Worm (Caenorhabditis elegans): ENCODE data around the gene F56D1.1.

The F56D1.1 gene

DNA sequence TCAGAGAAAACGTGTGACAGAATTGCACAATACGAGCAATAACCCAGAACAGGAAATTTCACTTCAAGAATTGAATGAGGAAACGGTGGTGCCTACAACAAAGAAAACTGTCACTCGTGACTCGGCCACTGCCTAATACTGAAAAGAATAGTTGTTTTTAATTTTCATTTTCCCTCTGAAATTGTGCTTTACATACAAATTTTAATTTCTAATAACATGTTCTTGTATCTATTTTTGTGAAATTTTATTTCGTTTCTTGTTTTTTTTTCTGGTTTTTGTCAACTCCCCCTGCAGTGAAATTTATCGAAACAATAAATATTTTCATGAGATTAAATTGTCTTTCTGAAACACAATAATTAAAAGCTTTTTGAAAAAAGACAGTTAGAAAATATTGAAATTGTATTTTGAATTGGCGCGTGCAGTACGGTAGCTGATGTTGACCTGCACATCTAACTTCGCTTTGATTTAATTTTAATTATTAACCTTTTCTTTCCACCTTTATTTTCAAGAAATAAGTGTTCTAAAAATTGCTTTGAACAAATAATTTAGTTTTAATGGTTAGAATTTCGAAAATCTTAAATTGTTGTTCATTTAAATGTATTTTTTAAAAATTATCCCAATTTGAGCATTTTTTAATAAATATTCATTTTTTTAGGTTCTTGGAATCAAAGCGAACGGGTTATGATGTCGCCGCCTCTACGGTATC is 22.6 kb upstream of the F56D1.1 start, which contains the start of gene daz-1 (continued):
- TF ChIP-seq ztf-3 (GFP tag; optimal IDR thresholded peaks at IDR 0.05) (no peak), efl-1 (GFP tag; optimal IDR thresholded peaks at IDR 0.05) (peak; percentile 95), snpc-1.3 (tag; optimal IDR thresholded peaks at IDR 0.05; ENCODE audit: insufficient read depth) (peak; percentile 76), him-1 (tag; optimal IDR thresholded peaks at IDR 0.05) (peak; percentile 53), rcor-1 (GFP tag; IDR thresholded peaks at IDR 0.05) (peak; percentile 46; the same call in 1 of the 2 replicates), lin-35 (GFP tag; optimal IDR thresholded peaks at IDR 0.05) (peak in 2 of 3 experiments; percentile 34 to 52)

- TF ChIP-seq lsl-1 (GFP tag; optimal IDR thresholded peaks at IDR 0.05), result peak; percentile 80
- TF ChIP-seq F33H1.4 (GFP tag; IDR thresholded peaks at IDR 0.05), result peak; percentile 57; the same call in 1 of the 2 replicates
- TF ChIP-seq rpc-1 (optimal IDR thresholded peaks at IDR 0.05), result no peak
- no peak for TF ChIP-seq rpc-1 (tag; optimal IDR thresholded peaks at IDR 0.05)
- peak; percentile 39 for TF ChIP-seq xnd-1 (tag; optimal IDR thresholded peaks at IDR 0.05)
- TF ChIP-seq madf-3 (GFP tag; IDR thresholded peaks at IDR 0.05), result 0 out of 2 replicates have a peak, but pooled peaks have one; percentile 46
- TF ChIP-seq ztf-6 (GFP tag; IDR thresholded peaks at IDR 0.05), result no peak
- TF ChIP-seq atf-7 (tag; optimal IDR thresholded peaks at IDR 0.05), result no peak
- TF ChIP-seq ztf-3 (GFP tag; optimal IDR thresholded peaks at IDR 0.05), result no peak
These were observed 19.6 kb upstream of the F56D1.1 start for ce11 chrII:5458683-5459410.

- no peak for TF ChIP-seq ztf-28 (GFP tag; IDR thresholded peaks at IDR 0.05)
- peak; percentile 87 for TF ChIP-seq hmg-1.2 (GFP tag; IDR thresholded peaks at IDR 0.05)
These were observed 18.9 kb upstream of the F56D1.1 start for ce11 chrII:5459534-5459933.

- TF ChIP-seq ceh-100 (GFP tag; IDR thresholded peaks at IDR 0.05) (no peak), C17E4.6 (GFP tag; IDR thresholded peaks at IDR 0.05) (no peak), ztf-26 (tag; optimal IDR thresholded peaks at IDR 0.05) (no peak), lag-1 (GFP tag; IDR thresholded peaks at IDR 0.05) (no peak), mes-4 (tag; optimal IDR thresholded peaks at IDR 0.05) (no peak), zfh-2 (GFP tag; conservative IDR thresholded peaks at IDR 0.05) (no peak)
These were observed 17.5 kb upstream of the F56D1.1 start for ce11 chrII:5460911-5461310.

- TF ChIP-seq cebp-1 (GFP tag; IDR thresholded peaks at IDR 0.05), result no peak
- peak; percentile 70 for TF ChIP-seq cebp-1 (tag; optimal IDR thresholded peaks at IDR 0.05)
- TF ChIP-seq Y53F4B.3 (GFP tag; IDR thresholded peaks at IDR 0.05), result no peak
- no peak for TF ChIP-seq ceh-58 (GFP tag; IDR thresholded peaks at IDR 0.05)
These were observed 14.6 kb upstream of the F56D1.1 start for ce11 chrII:5463692-5464300.

DNA sequence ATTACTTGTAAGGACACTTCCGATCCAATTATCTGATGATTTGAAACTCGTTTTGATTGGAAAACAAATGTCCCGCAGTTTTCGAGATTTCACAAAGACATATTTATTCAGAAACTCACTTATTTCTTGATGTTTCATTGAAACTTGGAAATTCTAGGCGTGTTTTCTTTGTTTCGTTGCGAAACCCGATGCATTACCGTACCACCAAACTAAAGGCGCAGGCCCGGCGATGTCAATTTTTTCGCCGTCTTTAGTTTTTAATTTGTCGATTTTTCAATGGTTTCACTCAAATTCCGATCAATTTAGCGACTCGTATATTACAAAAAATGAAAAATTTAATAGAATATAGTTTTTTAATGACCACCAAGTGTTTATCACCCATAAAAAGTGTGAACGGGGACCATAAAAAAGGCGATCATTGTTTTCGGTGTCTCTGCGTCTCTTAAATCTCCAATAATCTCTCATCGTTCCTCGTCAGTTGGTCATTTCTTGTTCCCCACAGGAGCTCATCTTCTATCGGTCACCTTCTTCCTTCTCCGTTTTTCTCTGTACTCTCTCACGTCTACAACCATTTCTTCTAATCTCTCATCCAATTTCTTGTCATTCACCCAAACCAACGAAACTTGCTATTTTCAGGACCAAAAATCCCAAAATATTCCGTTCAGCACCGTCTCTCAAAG is 12.5 kb upstream of the F56D1.1 start, which contains the start of gene clr-1:
Gene clr-1 (plus strand): TSS at position 630 of the 680 bp plus-strand sequence.
- TF ChIP-seq D2030.7 (GFP tag; IDR thresholded peaks at IDR 0.05), result peak; percentile 28; the same call in 1 of the 2 replicates
- TF ChIP-seq madf-8 (GFP tag; conservative IDR thresholded peaks at IDR 0.05), result peak; percentile 92
- no peak for TF ChIP-seq nfya-1 (tag; optimal IDR thresholded peaks at IDR 0.05; ENCODE audit: borderline replicate concordance, insufficient read depth)
- peak; percentile 89 for TF ChIP-seq xnd-1 (tag; optimal IDR thresholded peaks at IDR 0.05)
- peak; percentile 79 for TF ChIP-seq ceh-91 (GFP tag; IDR thresholded peaks at IDR 0.05)
- TF ChIP-seq rpc-1 (optimal IDR thresholded peaks at IDR 0.05), result no peak
- no peak for TF ChIP-seq rpc-1 (tag; optimal IDR thresholded peaks at IDR 0.05)
- peak; percentile 94 for TF ChIP-seq madf-6 (GFP tag; IDR thresholded peaks at IDR 0.05)
- TF ChIP-seq lsl-1 (GFP tag; optimal IDR thresholded peaks at IDR 0.05), result peak; percentile 94
- TF ChIP-seq F33H1.4 (GFP tag; IDR thresholded peaks at IDR 0.05), result peak; percentile 89
- TF ChIP-seq F57C9.4 (tag; optimal IDR thresholded peaks at IDR 0.05), result no peak
- no peak for TF ChIP-seq unc-62 (GFP tag; optimal IDR thresholded peaks at IDR 0.05)
- TF ChIP-seq snpc-1.3 (tag; optimal IDR thresholded peaks at IDR 0.05; ENCODE audit: insufficient read depth), result peak; percentile 24
- peak; percentile 6 for TF ChIP-seq efl-1 (GFP tag; optimal IDR thresholded peaks at IDR 0.05)
- TF ChIP-seq lin-54 (GFP tag; optimal IDR thresholded peaks at IDR 0.05), result peak; percentile 9
- peak; percentile 49; the same call in 1 of the 2 replicates for TF ChIP-seq hmg-1.2 (GFP tag; IDR thresholded peaks at IDR 0.05)
